Fruit fly (Drosophila melanogaster) whole organism, embryonic: ENCODE data around the gene lwr.
A peak's percentile ranks its signal among the peaks of the same experiment; 100 is the strongest.

Experiments
- Ada2b ChIP-seq: fragments of 200-800 bp; sonication (Bioruptor generic); IDR thresholded peaks from 2 replicates; pipeline ENCODE4 v1.3.6; 2022; ENCODE audit warnings: missing biosample characterization, missing genetic modification characterization
- Awh ChIP-seq: fragments of 200-800 bp; sonication (Bioruptor generic); IDR thresholded peaks from 2 replicates; pipeline ENCODE4, ENCODE4 v1.3.6; 2022; ENCODE audit warnings: missing biosample characterization, missing genetic modification characterization
- B-H2 ChIP-seq: fragments of 200-800 bp; sonication (Bioruptor generic); optimal IDR thresholded peaks from 2 replicates; lab custom pipeline; 2018; ENCODE audit warnings: missing biosample characterization, mild to moderate bottlenecking, missing genetic modification characterization
- CG12219 ChIP-seq: fragments of 200-800 bp; sonication (Bioruptor generic); optimal IDR thresholded peaks from 3 replicates; lab custom pipeline; 2018; ENCODE audit warnings: missing biosample characterization, mild to moderate bottlenecking, missing genetic modification characterization
- CG14667 ChIP-seq: fragments of 200-800 bp; sonication (Bioruptor generic); IDR thresholded peaks from 2 replicates; pipeline ENCODE4 v1.3.6; 2022; ENCODE audit warnings: missing biosample characterization, missing genetic modification characterization
- CG16815 ChIP-seq: fragments of 200-800 bp; sonication (Bioruptor generic); optimal IDR thresholded peaks from 3 replicates; lab custom pipeline; 2017; ENCODE audit warnings: missing biosample characterization, mild to moderate bottlenecking, missing genetic modification characterization
- CG17612 ChIP-seq: fragments of 200-800 bp; sonication (Bioruptor generic); IDR thresholded peaks from 2 replicates; pipeline ENCODE4 v1.3.6; 2022; ENCODE audit warnings: missing biosample characterization, missing genetic modification characterization
- CG17912 ChIP-seq: fragments of 200-800 bp; sonication (Bioruptor generic); optimal IDR thresholded peaks from 2 replicates; lab custom pipeline; 2018; ENCODE audit warnings: missing biosample characterization, mild to moderate bottlenecking, missing genetic modification characterization
- CG1792 ChIP-seq: fragments of 200-800 bp; sonication (Bioruptor generic); optimal IDR thresholded peaks from 2 replicates; lab custom pipeline; 2016; ENCODE audit warnings: missing biosample characterization, missing genetic modification characterization
- CG18011 ChIP-seq: fragments of 200-800 bp; sonication (Bioruptor generic); optimal IDR thresholded peaks from 2 replicates; lab custom pipeline; 2017; ENCODE audit warnings: missing biosample characterization, missing genetic modification characterization, mild to moderate bottlenecking, moderate library complexity, missing genotype
- CG2116 ChIP-seq: fragments of 200-800 bp; sonication (Bioruptor generic); optimal IDR thresholded peaks from 3 replicates; lab custom pipeline; 2018; ENCODE audit warnings: missing biosample characterization, mild to moderate bottlenecking, missing genetic modification characterization
- CG32767 ChIP-seq: fragments of 200-800 bp; sonication (Bioruptor generic); IDR thresholded peaks from 2 replicates; pipeline ENCODE4 v1.3.6; 2022; ENCODE audit warnings: missing biosample characterization, missing genetic modification characterization
- CG33213 ChIP-seq: fragments of 200-800 bp; sonication (Bioruptor generic); optimal IDR thresholded peaks from 3 replicates; lab custom pipeline; 2016; ENCODE audit warnings: missing biosample characterization, missing genetic modification characterization
- CG42726 ChIP-seq: fragments of 200-800 bp; sonication (Bioruptor generic); IDR thresholded peaks from 2 replicates; pipeline ENCODE4 v1.3.6; 2022; ENCODE audit warnings: missing biosample characterization, missing genetic modification characterization; ENCODE audit not compliant: partially characterized antibody
- CG4424 ChIP-seq: fragments of 200-800 bp; sonication (Bioruptor generic); optimal IDR thresholded peaks from 3 replicates; lab custom pipeline; 2016; ENCODE audit warnings: missing biosample characterization, missing genetic modification characterization
- CG6272 ChIP-seq: fragments of 200-800 bp; sonication (Bioruptor generic); IDR thresholded peaks from 2 replicates; pipeline ENCODE4 v1.3.6; 2022; ENCODE audit warnings: missing biosample characterization, missing genetic modification characterization
- CG6854 ChIP-seq: fragments of 200-800 bp; sonication (Bioruptor generic); optimal IDR thresholded peaks from 3 replicates; lab custom pipeline; 2017; ENCODE audit warnings: missing biosample characterization, mild to moderate bottlenecking, missing genetic modification characterization
- CG7357 ChIP-seq: fragments of 200-800 bp; sonication (Bioruptor generic); IDR thresholded peaks from 3 replicates; pipeline ENCODE4 v1.3.6; 2022; ENCODE audit warnings: missing biosample characterization, missing genetic modification characterization
- CG7372 ChIP-seq: fragments of 200-800 bp; sonication (Bioruptor generic); IDR thresholded peaks from 2 replicates; pipeline ENCODE4 v1.3.6; 2022; ENCODE audit warnings: missing biosample characterization, missing genetic modification characterization
- CG7963 ChIP-seq: fragments of 200-800 bp; sonication (Bioruptor generic); IDR thresholded peaks from 3 replicates; pipeline ENCODE4 v1.3.6; 2022; ENCODE audit warnings: missing biosample characterization, missing genetic modification characterization; ENCODE audit not compliant: partially characterized antibody
- CG8290 ChIP-seq, 3 experiments: fragments of 200-800 bp; sonication (Bioruptor generic); optimal IDR thresholded peaks; 2 replicates each; lab custom pipeline; 2016 to 2019; ENCODE audit warnings: missing biosample characterization in 3 of 3, missing genetic modification characterization in 3 of 3, mild to moderate bottlenecking in 2 of 3, moderate library complexity in 1 of 3
- CG8388 ChIP-seq: fragments of 200-800 bp; sonication (Bioruptor generic); optimal IDR thresholded peaks from 2 replicates; lab custom pipeline; 2019; ENCODE audit warnings: missing biosample characterization, mild to moderate bottlenecking, missing genetic modification characterization, moderate library complexity
- CG8944 ChIP-seq: fragments of 200-800 bp; sonication (Bioruptor generic); optimal IDR thresholded peaks from 3 replicates; lab custom pipeline; 2016; ENCODE audit warnings: missing biosample characterization, missing genetic modification characterization
- CG9876 ChIP-seq: fragments of 200-800 bp; sonication (Bioruptor generic); optimal IDR thresholded peaks from 2 replicates; lab custom pipeline; 2016; ENCODE audit warnings: missing biosample characterization, missing genetic modification characterization
- CrebB ChIP-seq: fragments of 200-800 bp; sonication (Bioruptor generic); optimal IDR thresholded peaks from 3 replicates; lab custom pipeline; 2018; ENCODE audit warnings: missing biosample characterization, mild to moderate bottlenecking, missing genetic modification characterization
- Dfd ChIP-seq, 2 experiments: fragments of >200 bp; optimal IDR thresholded peaks; 2 replicates each; lab custom pipeline; 2017; ENCODE audit warnings: missing biosample characterization in 2 of 2, missing genetic modification characterization in 2 of 2
- Dref ChIP-seq: fragments of 200-800 bp; sonication (Bioruptor generic); IDR thresholded peaks from 2 replicates; pipeline ENCODE4 v1.3.6; 2022; ENCODE audit warnings: missing biosample characterization, missing genetic modification characterization
- Ets97D ChIP-seq: fragments of 200-800 bp; sonication (Bioruptor generic); optimal IDR thresholded peaks from 3 replicates; lab custom pipeline; 2016; ENCODE audit warnings: missing biosample characterization, missing genetic modification characterization
- Fer3 ChIP-seq: fragments of 200-800 bp; sonication (Bioruptor generic); optimal IDR thresholded peaks from 2 replicates; lab custom pipeline; 2018; ENCODE audit warnings: missing biosample characterization, mild to moderate bottlenecking, missing genetic modification characterization, moderate library complexity
- Hr51 ChIP-seq, 2 experiments: fragments of 200-800 bp; sonication (Bioruptor generic); optimal IDR thresholded peaks; 2 replicates in 1 of 2; 3 replicates in 1 of 2; lab custom pipeline; 2016 to 2018; ENCODE audit warnings: missing biosample characterization in 2 of 2, missing genetic modification characterization in 2 of 2, mild to moderate bottlenecking in 1 of 2, moderate library complexity in 1 of 2
- Med ChIP-seq: fragments of 200-800 bp; sonication (Bioruptor generic); peaks from one replicate; lab custom pipeline; 2016; ENCODE audit warnings: missing biosample characterization, missing genetic modification characterization, mild to moderate bottlenecking, inconsistent platforms, moderate library complexity
- Nf-YB ChIP-seq: fragments of 200-800 bp; sonication (Bioruptor generic); optimal IDR thresholded peaks from 3 replicates; lab custom pipeline; 2019; ENCODE audit warnings: missing biosample characterization, mild to moderate bottlenecking, missing genetic modification characterization, moderate library complexity
- Optix ChIP-seq: fragments of 200-800 bp; sonication (Bioruptor generic); IDR thresholded peaks from 3 replicates; pipeline ENCODE4 v1.3.6; 2022; ENCODE audit warnings: missing biosample characterization, missing genetic modification characterization
- aop ChIP-seq: fragments of 200-800 bp; sonication (Bioruptor generic); IDR thresholded peaks from 2 replicates; pipeline ENCODE4 v1.3.6; 2022; ENCODE audit warnings: missing biosample characterization, missing genetic modification characterization
- ap ChIP-seq: fragments of 200-800 bp; sonication (Bioruptor generic); IDR thresholded peaks from 2 replicates; pipeline ENCODE4 v1.3.6; 2022; ENCODE audit warnings: missing biosample characterization, missing genetic modification characterization
- bbx ChIP-seq: fragments of 200-800 bp; sonication (Bioruptor generic); IDR thresholded peaks from 2 replicates; pipeline ENCODE4 v1.3.6; 2022; ENCODE audit warnings: missing biosample characterization, missing genetic modification characterization; ENCODE audit not compliant: partially characterized antibody
- br ChIP-seq: fragments of >200 bp; optimal IDR thresholded peaks from 2 replicates; lab custom pipeline; 2017
- chn ChIP-seq: fragments of 200-800 bp; sonication (Bioruptor generic); optimal IDR thresholded peaks from 2 replicates; lab custom pipeline; 2016; ENCODE audit warnings: missing biosample characterization, missing genetic modification characterization
- crp ChIP-seq, 2 experiments: fragments of 200-800 bp; sonication (Bioruptor generic); optimal IDR thresholded peaks; 2 replicates in 1 of 2; 3 replicates in 1 of 2; lab custom pipeline; 2017; ENCODE audit warnings: missing biosample characterization in 2 of 2, missing genetic modification characterization in 2 of 2, mild to moderate bottlenecking in 1 of 2, moderate library complexity in 1 of 2
- cwo ChIP-seq: fragments of 200-800 bp; sonication (Bioruptor generic); optimal IDR thresholded peaks from 3 replicates; lab custom pipeline; 2017; ENCODE audit warnings: missing biosample characterization, missing genetic modification characterization, mild to moderate bottlenecking, moderate library complexity, missing genetic modification reagents
- fd64A ChIP-seq: fragments of 200-800 bp; sonication (Bioruptor generic); optimal IDR thresholded peaks from 3 replicates; lab custom pipeline; 2018; ENCODE audit warnings: missing biosample characterization, mild to moderate bottlenecking, missing genetic modification characterization
- gcm ChIP-seq: fragments of 200-800 bp; sonication (Bioruptor generic); optimal IDR thresholded peaks from 2 replicates; lab custom pipeline; 2019; ENCODE audit warnings: missing biosample characterization, mild to moderate bottlenecking, missing genetic modification characterization, moderate library complexity
- jumu ChIP-seq: fragments of 200-800 bp; sonication (Bioruptor generic); optimal IDR thresholded peaks from 3 replicates; lab custom pipeline; 2016; ENCODE audit warnings: missing biosample characterization, missing genetic modification characterization
- kay ChIP-seq: fragments of 200-800 bp; sonication (Bioruptor generic); optimal IDR thresholded peaks from 2 replicates; lab custom pipeline; 2016; ENCODE audit warnings: missing biosample characterization, missing genetic modification characterization
- lola ChIP-seq, 3 experiments: fragments of >200 bp in 2 of 3; fragments of 200-800 bp in 1 of 3; sonication (Bioruptor generic) in 1 of 3; optimal IDR thresholded peaks; 2 replicates each; lab custom pipeline; 2017 to 2019; ENCODE audit warnings: missing biosample characterization in 3 of 3, missing genetic modification characterization in 3 of 3, mild to moderate bottlenecking in 1 of 3, moderate library complexity in 1 of 3
- nerfin-1 ChIP-seq: fragments of 200-800 bp; sonication (Bioruptor generic); optimal IDR thresholded peaks from 3 replicates; lab custom pipeline; 2019; ENCODE audit warnings: missing biosample characterization, mild to moderate bottlenecking, missing genetic modification characterization, moderate library complexity
- pfk ChIP-seq: fragments of 200-800 bp; sonication (Bioruptor generic); optimal IDR thresholded peaks from 2 replicates; lab custom pipeline; 2018; ENCODE audit warnings: missing biosample characterization, mild to moderate bottlenecking, missing genetic modification characterization, moderate library complexity
- ranshi ChIP-seq: fragments of 200-800 bp; sonication (Bioruptor generic); IDR thresholded peaks from 2 replicates; pipeline ENCODE4 v1.3.6; 2022; ENCODE audit warnings: missing biosample characterization, missing genetic modification characterization
- sr ChIP-seq: fragments of 200-800 bp; sonication (Bioruptor generic); IDR thresholded peaks from 3 replicates; pipeline ENCODE4 v1.3.6; 2022; ENCODE audit warnings: missing biosample characterization, missing genetic modification characterization
- zfh1 ChIP-seq: fragments of 200-800 bp; sonication (Bioruptor generic); IDR thresholded peaks from 3 replicates; pipeline ENCODE4 v1.3.6; 2022; ENCODE audit warnings: missing biosample characterization, missing genetic modification characterization

Gene lwr

dm6 chr2L:512028-512427, 30.4 kb downstream of the lwr start (continued):
- no peak for TF ChIP-seq CG2116 (GFP tag; lab: Kevin White, UChicago)
- peak in 1 of 3 experiments; percentile 51 for TF ChIP-seq lola (GFP tag; optimal IDR thresholded peaks at IDR 0.05; lab: Kevin White, UChicago)
- no peak for TF ChIP-seq CG8944
- 0 out of 2 replicates have a peak, but pooled peaks have one; percentile 20 for TF ChIP-seq CG32767 (GFP tag; lab: Robert Waterston, UW)
- TF ChIP-seq cwo, result no peak
- TF ChIP-seq pfk, result no peak
- TF ChIP-seq CG6272 (GFP tag; lab: Robert Waterston, UW), result no peak
- TF ChIP-seq Dfd (GFP tag; optimal IDR thresholded peaks at IDR 0.05; lab: Kevin White, UChicago), result no peak
- TF ChIP-seq CG7357 (GFP tag; lab: Robert Waterston, UW), result no peak
- peak; percentile 38 for TF ChIP-seq CG16815
- TF ChIP-seq ap (GFP tag; lab: Robert Waterston, UW), result peak; percentile 62
- TF ChIP-seq CG8290 (GFP tag; optimal IDR thresholded peaks at IDR 0.05; lab: Kevin White, UChicago), result no peak
- TF ChIP-seq CG8290 (tag; optimal IDR thresholded peaks at IDR 0.05; lab: Kevin White, UChicago), result peak in 1 of 2 experiments; percentile 6
- peak; percentile 52; the same call in 1 of the 2 replicates for TF ChIP-seq Awh (GFP tag; lab: Robert Waterston, UW)
- peak; percentile 12 for TF ChIP-seq jumu
- TF ChIP-seq CG14667 (GFP tag; lab: Robert Waterston, UW), result 0 out of 2 replicates have a peak, but pooled peaks have one; percentile 18
- TF ChIP-seq nerfin-1 (tag; lab: Kevin White, UChicago), result no peak
- no peak for TF ChIP-seq Ets97D
- no peak for TF ChIP-seq br (lab: Kevin White, UChicago)
- no peak for TF ChIP-seq crp (GFP tag; optimal IDR thresholded peaks at IDR 0.05; lab: Kevin White, UChicago)
- TF ChIP-seq CG7372 (GFP tag; lab: Robert Waterston, UW), result no peak
- TF ChIP-seq ranshi (GFP tag; lab: Robert Waterston, UW), result peak; percentile 76
- TF ChIP-seq gcm (GFP tag; lab: Kevin White, UChicago), result peak; percentile 53
- no peak for TF ChIP-seq bbx (GFP tag; lab: Robert Waterston, UW)
- TF ChIP-seq CG9876 (GFP tag; lab: Kevin White, UChicago), result no peak
- peak; percentile 59 for TF ChIP-seq Med
- TF ChIP-seq fd64A (GFP tag; lab: Kevin White, UChicago), result peak; percentile 0
- 0 out of 2 replicates have a peak, but pooled peaks have one; percentile 20 for TF ChIP-seq Ada2b (GFP tag; lab: Robert Waterston, UW)
- TF ChIP-seq CG12219, result no peak
- TF ChIP-seq CG17612 (GFP tag; lab: Robert Waterston, UW), result peak; percentile 52; the same call in 1 of the 2 replicates
- TF ChIP-seq sr (GFP tag; lab: Robert Waterston, UW), result no peak
- no peak for TF ChIP-seq CG6854 (GFP tag; lab: Kevin White, UChicago)
- TF ChIP-seq B-H2, result no peak
- peak; percentile 1 for TF ChIP-seq Fer3 (tag; lab: Kevin White, UChicago)
- no peak for TF ChIP-seq CrebB
- peak; percentile 45 for TF ChIP-seq CG4424 (GFP tag; lab: Kevin White, UChicago)
- TF ChIP-seq CG42726 (GFP tag; lab: Robert Waterston, UW), result no peak
- TF ChIP-seq CG18011 (GFP tag; lab: Kevin White, UChicago), result no peak
- TF ChIP-seq CG7963 (GFP tag; lab: Robert Waterston, UW), result no peak
- peak; percentile 13 for TF ChIP-seq CG33213 (GFP tag; lab: Kevin White, UChicago)
- TF ChIP-seq CG1792 (GFP tag; lab: Kevin White, UChicago), result no peak
- TF ChIP-seq kay (GFP tag; lab: Kevin White, UChicago), result no peak
- TF ChIP-seq zfh1 (GFP tag; lab: Robert Waterston, UW), result peak; percentile 77
- no peak for TF ChIP-seq CG17912 (GFP tag; lab: Kevin White, UChicago)
- TF ChIP-seq aop (GFP tag; lab: Robert Waterston, UW), result no peak
- TF ChIP-seq chn (GFP tag; lab: Kevin White, UChicago), result peak; percentile 46
- peak; percentile 26 for TF ChIP-seq Nf-YB
- peak; percentile 69 for TF ChIP-seq CG8388 (GFP tag; lab: Kevin White, UChicago)
- peak; percentile 17; the same call in 1 of the 3 replicates for TF ChIP-seq Optix (GFP tag; lab: Robert Waterston, UW)
- TF ChIP-seq Dref (GFP tag; lab: Robert Waterston, UW), result no peak
- TF ChIP-seq Hr51 (GFP tag; optimal IDR thresholded peaks at IDR 0.05; lab: Kevin White, UChicago), result peak; percentile 37 to 75
